Fruit fly (Drosophila melanogaster) whole organism, embryonic: ENCODE measurements around the gene CG13033.

Source experiments
- BEAF-32 ChIP-seq: fragments of 200-800 bp; sonication (Bioruptor generic); optimal IDR thresholded peaks from 3 replicates; lab custom pipeline; 2017; ENCODE audit warnings: missing biosample characterization, missing genetic modification characterization, mild to moderate bottlenecking, moderate library complexity, missing genetic modification reagents
- Bgb ChIP-seq: fragments of 200-800 bp; sonication (Bioruptor generic); IDR thresholded peaks from 2 replicates; pipeline ENCODE4 v1.3.6; 2022; ENCODE audit warnings: missing biosample characterization, missing genetic modification characterization; ENCODE audit not compliant: partially characterized antibody
- CG10431 ChIP-seq: fragments of 200-800 bp; sonication (Bioruptor generic); optimal IDR thresholded peaks from 3 replicates; lab custom pipeline; 2018; ENCODE audit warnings: missing biosample characterization, mild to moderate bottlenecking, missing genetic modification characterization
- CG10565 ChIP-seq: fragments of 200-800 bp; sonication (Bioruptor generic); optimal IDR thresholded peaks from 3 replicates; lab custom pipeline; 2016; ENCODE audit warnings: missing biosample characterization, mild to moderate bottlenecking, missing genetic modification characterization
- CG10654 ChIP-seq: fragments of 200-800 bp; sonication (Bioruptor generic); optimal IDR thresholded peaks from 2 replicates; lab custom pipeline; 2016; ENCODE audit warnings: missing biosample characterization, missing genetic modification characterization
- CG14667 ChIP-seq: fragments of 200-800 bp; sonication (Bioruptor generic); IDR thresholded peaks from 2 replicates; pipeline ENCODE4 v1.3.6; 2022; ENCODE audit warnings: missing biosample characterization, missing genetic modification characterization
- CG14710 ChIP-seq: fragments of 200-800 bp; sonication (Bioruptor generic); optimal IDR thresholded peaks from 3 replicates; lab custom pipeline; 2019; ENCODE audit warnings: missing biosample characterization, mild to moderate bottlenecking, missing genetic modification characterization, moderate library complexity
- CG1603 ChIP-seq: fragments of 200-800 bp; sonication (Bioruptor generic); optimal IDR thresholded peaks from 2 replicates; lab custom pipeline; 2019; ENCODE audit warnings: missing biosample characterization, mild to moderate bottlenecking, missing genetic modification characterization, moderate library complexity
- CG16815 ChIP-seq: fragments of 200-800 bp; sonication (Bioruptor generic); optimal IDR thresholded peaks from 3 replicates; lab custom pipeline; 2017; ENCODE audit warnings: missing biosample characterization, mild to moderate bottlenecking, missing genetic modification characterization
- CG17186 ChIP-seq: fragments of 200-800 bp; sonication (Bioruptor generic); optimal IDR thresholded peaks from 3 replicates; lab custom pipeline; 2017; ENCODE audit warnings: missing biosample characterization, missing genetic modification reagents, missing genetic modification characterization
- CG17328 ChIP-seq: fragments of 200-800 bp; sonication (Bioruptor generic); IDR thresholded peaks from 2 replicates; pipeline ENCODE4 v1.3.6; 2022; ENCODE audit warnings: missing biosample characterization, missing genetic modification characterization
- CG17612 ChIP-seq: fragments of 200-800 bp; sonication (Bioruptor generic); IDR thresholded peaks from 2 replicates; pipeline ENCODE4 v1.3.6; 2022; ENCODE audit warnings: missing biosample characterization, missing genetic modification characterization
- CG3065 ChIP-seq: fragments of 200-800 bp; sonication (Bioruptor generic); optimal IDR thresholded peaks from 2 replicates; lab custom pipeline; 2016; ENCODE audit warnings: missing biosample characterization, missing genetic modification characterization
- CG3995 ChIP-seq: fragments of 200-800 bp; sonication (Bioruptor generic); optimal IDR thresholded peaks from 3 replicates; lab custom pipeline; 2016; ENCODE audit warnings: missing biosample characterization, missing genetic modification characterization
- CG42726 ChIP-seq: fragments of 200-800 bp; sonication (Bioruptor generic); IDR thresholded peaks from 2 replicates; pipeline ENCODE4 v1.3.6; 2022; ENCODE audit warnings: missing biosample characterization, missing genetic modification characterization; ENCODE audit not compliant: partially characterized antibody
- CG6254 ChIP-seq: fragments of 200-800 bp; sonication (Bioruptor generic); optimal IDR thresholded peaks from 3 replicates; lab custom pipeline; 2017; ENCODE audit warnings: mild to moderate bottlenecking, missing biosample characterization, missing genetic modification reagents, missing genetic modification characterization
- CG6272 ChIP-seq: fragments of 200-800 bp; sonication (Bioruptor generic); IDR thresholded peaks from 2 replicates; pipeline ENCODE4 v1.3.6; 2022; ENCODE audit warnings: missing biosample characterization, missing genetic modification characterization
- CG7357 ChIP-seq: fragments of 200-800 bp; sonication (Bioruptor generic); IDR thresholded peaks from 3 replicates; pipeline ENCODE4 v1.3.6; 2022; ENCODE audit warnings: missing biosample characterization, missing genetic modification characterization
- CG7839 ChIP-seq: fragments of 200-800 bp; sonication (Bioruptor generic); optimal IDR thresholded peaks from 3 replicates; lab custom pipeline; 2018; ENCODE audit warnings: missing biosample characterization, mild to moderate bottlenecking, missing genetic modification characterization, moderate library complexity
- Dbx ChIP-seq: fragments of 200-800 bp; sonication (Bioruptor generic); IDR thresholded peaks from 3 replicates; pipeline ENCODE4 v1.3.6; 2022; ENCODE audit warnings: missing biosample characterization, missing genetic modification characterization
- Dek ChIP-seq: fragments of 200-800 bp; sonication (Bioruptor generic); optimal IDR thresholded peaks from 3 replicates; lab custom pipeline; 2019; ENCODE audit warnings: missing biosample characterization, mild to moderate bottlenecking, missing genetic modification characterization, moderate library complexity
- Dip3 ChIP-seq: fragments of 200-800 bp; sonication (Bioruptor generic); optimal IDR thresholded peaks from 3 replicates; lab custom pipeline; 2016; ENCODE audit warnings: missing biosample characterization, missing genetic modification characterization
- E2f1 ChIP-seq: fragments of 200-800 bp; sonication (Bioruptor generic); IDR thresholded peaks from 2 replicates; pipeline ENCODE4 v1.3.6; 2022; ENCODE audit warnings: missing biosample characterization, missing genetic modification characterization
- HLH54F ChIP-seq: fragments of 200-800 bp; sonication (Bioruptor generic); optimal IDR thresholded peaks from 3 replicates; lab custom pipeline; 2016; ENCODE audit warnings: missing biosample characterization, missing genetic modification characterization
- Hey ChIP-seq: fragments of 200-800 bp; sonication (Bioruptor generic); optimal IDR thresholded peaks from 3 replicates; lab custom pipeline; 2018; ENCODE audit warnings: missing biosample characterization, mild to moderate bottlenecking, missing genetic modification characterization
- Hr39 ChIP-seq: fragments of >200 bp; optimal IDR thresholded peaks from 2 replicates; lab custom pipeline; 2017
- Pdp1 ChIP-seq, 2 experiments: fragments of 200-800 bp; sonication (Bioruptor generic); optimal IDR thresholded peaks; 3 replicates each; lab custom pipeline; 2016; ENCODE audit warnings: missing biosample characterization in 2 of 2, missing genetic modification characterization in 2 of 2, mild to moderate bottlenecking in 1 of 2, moderate library complexity in 1 of 2
- Poxn ChIP-seq: fragments of 200-800 bp; sonication (Bioruptor generic); IDR thresholded peaks from 2 replicates; pipeline ENCODE4 v1.3.6; 2022; ENCODE audit warnings: missing biosample characterization, missing genetic modification characterization
- Sin3A ChIP-seq: fragments of >200 bp; optimal IDR thresholded peaks from 2 replicates; lab custom pipeline; 2018
- Spps ChIP-seq: fragments of 200-800 bp; sonication (Bioruptor generic); optimal IDR thresholded peaks from 2 replicates; lab custom pipeline; 2018; ENCODE audit warnings: missing biosample characterization, mild to moderate bottlenecking, missing genetic modification characterization
- Vsx1 ChIP-seq: fragments of 200-800 bp; sonication (Bioruptor generic); optimal IDR thresholded peaks from 2 replicates; lab custom pipeline; 2017; ENCODE audit warnings: missing biosample characterization, mild to moderate bottlenecking, missing genetic modification characterization, missing genetic modification reagents
- abd-A ChIP-seq: fragments of 200-800 bp; sonication (Bioruptor generic); optimal IDR thresholded peaks from 3 replicates; lab custom pipeline; 2019; ENCODE audit warnings: missing biosample characterization, mild to moderate bottlenecking, missing genetic modification characterization, moderate library complexity
- br ChIP-seq: fragments of >200 bp; optimal IDR thresholded peaks from 2 replicates; lab custom pipeline; 2017
- crp ChIP-seq, 2 experiments: fragments of 200-800 bp; sonication (Bioruptor generic); optimal IDR thresholded peaks; 2 replicates in 1 of 2; 3 replicates in 1 of 2; lab custom pipeline; 2017; ENCODE audit warnings: missing biosample characterization in 2 of 2, missing genetic modification characterization in 2 of 2, mild to moderate bottlenecking in 1 of 2, moderate library complexity in 1 of 2
- danr ChIP-seq: fragments of 200-800 bp; sonication (Bioruptor generic); IDR thresholded peaks from 2 replicates; pipeline ENCODE4 v1.3.6; 2022; ENCODE audit warnings: missing biosample characterization, missing genetic modification characterization
- disco-r ChIP-seq: fragments of 200-800 bp; sonication (Bioruptor generic); optimal IDR thresholded peaks from 2 replicates; lab custom pipeline; 2016; ENCODE audit warnings: missing biosample characterization, missing genetic modification characterization
- fd3F ChIP-seq: fragments of 200-800 bp; sonication (Bioruptor generic); optimal IDR thresholded peaks from 2 replicates; lab custom pipeline; 2018; ENCODE audit warnings: missing biosample characterization, mild to moderate bottlenecking, missing genetic modification characterization, moderate library complexity
- gcm2 ChIP-seq: fragments of 200-800 bp; sonication (Bioruptor generic); optimal IDR thresholded peaks from 2 replicates; lab custom pipeline; 2016; ENCODE audit warnings: missing biosample characterization, missing genetic modification characterization
- nau ChIP-seq: fragments of 200-800 bp; sonication (Bioruptor generic); optimal IDR thresholded peaks from 3 replicates; lab custom pipeline; 2017; ENCODE audit warnings: missing biosample characterization, mild to moderate bottlenecking, missing genetic modification characterization, missing genetic modification reagents
- pan ChIP-seq, 4 experiments: fragments of >200 bp in 3 of 4; fragments of 200-800 bp in 1 of 4; sonication (Bioruptor generic) in 1 of 4; optimal IDR thresholded peaks in 3 of 4; IDR thresholded peaks in 1 of 4; 2 replicates each; pipeline versions ENCODE4 v1.3.6 to Lab custom; 2017 to 2022; ENCODE audit warnings: missing biosample characterization in 2 of 4, missing genetic modification characterization in 2 of 4, mixed read lengths in 1 of 4
- peb ChIP-seq: fragments of 200-800 bp; sonication (Bioruptor generic); IDR thresholded peaks from 2 replicates; pipeline ENCODE4 v1.3.6; 2022; ENCODE audit warnings: missing biosample characterization, missing genetic modification characterization
- phol ChIP-seq: fragments of 200-800 bp; sonication (Bioruptor generic); optimal IDR thresholded peaks from 3 replicates; lab custom pipeline; 2018; ENCODE audit warnings: missing biosample characterization, mild to moderate bottlenecking, missing genetic modification characterization, moderate library complexity
- psq ChIP-seq: fragments of 200-800 bp; sonication (Bioruptor generic); optimal IDR thresholded peaks from 2 replicates; lab custom pipeline; 2017; ENCODE audit warnings: missing biosample characterization, missing genetic modification characterization
- sd ChIP-seq: fragments of 200-800 bp; sonication (Bioruptor generic); optimal IDR thresholded peaks from 3 replicates; lab custom pipeline; 2018; ENCODE audit warnings: missing biosample characterization, mild to moderate bottlenecking, missing genetic modification characterization, moderate library complexity
- slou ChIP-seq: fragments of 200-800 bp; sonication (Bioruptor generic); optimal IDR thresholded peaks from 3 replicates; lab custom pipeline; 2016; ENCODE audit warnings: missing biosample characterization, missing genetic modification characterization
- slp2 ChIP-seq: fragments of 200-800 bp; sonication (Bioruptor generic); optimal IDR thresholded peaks from 2 replicates; lab custom pipeline; 2016; ENCODE audit warnings: missing biosample characterization, missing genetic modification characterization
- sna ChIP-seq: fragments of 200-800 bp; sonication (Bioruptor generic); IDR thresholded peaks from 2 replicates; pipeline ENCODE4 v1.3.6; 2022; ENCODE audit warnings: missing biosample characterization, missing genetic modification characterization; ENCODE audit not compliant: partially characterized antibody
- stc ChIP-seq: fragments of 200-800 bp; sonication (Bioruptor generic); IDR thresholded peaks from 2 replicates; pipeline ENCODE4 v1.3.6; 2022; ENCODE audit warnings: missing biosample characterization, missing genetic modification characterization
- trem ChIP-seq: fragments of 200-800 bp; optimal IDR thresholded peaks from 3 replicates; lab custom pipeline; 2019; ENCODE audit warnings: missing biosample characterization, mild to moderate bottlenecking, missing genetic modification characterization, moderate library complexity
- unc-4 ChIP-seq: fragments of 200-800 bp; sonication (Bioruptor generic); IDR thresholded peaks from 2 replicates; pipeline ENCODE4 v1.3.6; 2022; ENCODE audit warnings: missing biosample characterization, missing genetic modification characterization; ENCODE audit not compliant: partially characterized antibody
- unpg ChIP-seq: fragments of 200-800 bp; sonication (Bioruptor generic); optimal IDR thresholded peaks from 3 replicates; lab custom pipeline; 2018; ENCODE audit warnings: missing biosample characterization, mild to moderate bottlenecking, missing genetic modification characterization, moderate library complexity

Gene CG13033

DNA sequence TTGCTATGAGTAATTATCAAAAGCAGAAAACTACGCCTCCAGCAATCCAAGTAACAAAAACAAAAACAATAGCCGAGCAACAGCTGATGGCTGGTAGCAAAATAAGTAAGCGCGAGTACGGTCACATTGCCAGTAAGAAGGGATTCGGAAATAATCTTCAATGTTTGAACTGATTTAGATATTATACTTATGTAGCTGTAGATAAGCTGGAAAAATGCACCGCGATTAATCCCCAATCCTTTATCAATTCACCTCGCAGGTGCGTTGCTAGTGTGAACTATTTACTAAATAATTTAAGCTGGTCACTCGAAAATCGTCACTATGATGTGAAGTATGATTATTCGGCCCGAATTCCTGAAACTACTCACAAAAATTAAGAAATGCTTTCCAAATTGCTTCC lies 41.6 kb upstream of the CG13033 start, which contains the start of the genes Syx8 and CG32163 (continued):
- no peak for TF ChIP-seq Dek (tag; lab: Kevin White, UChicago)
- no peak for TF ChIP-seq CG7839 (tag; lab: Kevin White, UChicago)
- TF ChIP-seq Sin3A (lab: Kevin White, UChicago) = peak; percentile 52
- no peak for TF ChIP-seq nau
- TF ChIP-seq sd (tag; lab: Kevin White, UChicago) = peak; percentile 62
- TF ChIP-seq trem (tag; lab: Kevin White, UChicago) = peak; percentile 48
- peak; percentile 39 for TF ChIP-seq CG14710
- no peak for TF ChIP-seq slp2 (GFP tag; lab: Kevin White, UChicago)
- no peak for TF ChIP-seq unpg (GFP tag; lab: Kevin White, UChicago)
- no peak for TF ChIP-seq CG17612 (GFP tag; lab: Robert Waterston, UW)
- TF ChIP-seq crp (GFP tag; optimal IDR thresholded peaks at IDR 0.05; lab: Kevin White, UChicago) = peak; percentile 26 to 89
- no peak for TF ChIP-seq gcm2 (GFP tag; lab: Kevin White, UChicago)
- no peak for TF ChIP-seq psq
- no peak for TF ChIP-seq Dip3 (GFP tag; lab: Kevin White, UChicago)
- peak; percentile 55; the same call in 1 of the 3 replicates for TF ChIP-seq CG7357
- TF ChIP-seq E2f1 = no peak
- TF ChIP-seq Bgb (GFP tag; lab: Robert Waterston, UW) = no peak
- no peak for TF ChIP-seq Dbx
- TF ChIP-seq CG3065 (GFP tag; lab: Kevin White, UChicago) = no peak
- TF ChIP-seq CG16815 (GFP tag; lab: Kevin White, UChicago) = no peak
- peak; percentile 91 for TF ChIP-seq CG3995 (GFP tag; lab: Kevin White, UChicago)
- TF ChIP-seq CG10431 (GFP tag; lab: Kevin White, UChicago) = no peak
- peak in 1 of 2 experiments; percentile 8 for TF ChIP-seq Pdp1 (GFP tag; optimal IDR thresholded peaks at IDR 0.05; lab: Kevin White, UChicago)
- no peak for TF ChIP-seq fd3F
- TF ChIP-seq disco-r (GFP tag; lab: Kevin White, UChicago) = no peak
- no peak for TF ChIP-seq Hr39
- TF ChIP-seq sna (GFP tag; lab: Robert Waterston, UW) = no peak
- TF ChIP-seq CG1603 (tag; lab: Kevin White, UChicago) = peak; percentile 55
- TF ChIP-seq Hey = no peak
- TF ChIP-seq peb (GFP tag; lab: Robert Waterston, UW) = no peak
- no peak for TF ChIP-seq danr (GFP tag; lab: Robert Waterston, UW)
- TF ChIP-seq phol = peak; percentile 13
- TF ChIP-seq stc (GFP tag; lab: Robert Waterston, UW) = no peak
- TF ChIP-seq CG17328 = no peak
- no peak for TF ChIP-seq unc-4 (GFP tag; lab: Robert Waterston, UW)
- no peak for TF ChIP-seq slou (GFP tag; lab: Kevin White, UChicago)
- TF ChIP-seq BEAF-32 (GFP tag; lab: Kevin White, UChicago) = peak; percentile 43
- TF ChIP-seq pan (optimal IDR thresholded peaks at IDR 0.05; lab: Kevin White, UChicago) = no peak
- no peak for TF ChIP-seq pan (GFP tag; optimal IDR thresholded peaks at IDR 0.05 in 1 of 2, IDR thresholded peaks at IDR 0.05 in 1 of 2)
- TF ChIP-seq Poxn (GFP tag; lab: Robert Waterston, UW) = no peak
- no peak for TF ChIP-seq br (lab: Kevin White, UChicago)
- no peak for TF ChIP-seq CG6254 (GFP tag; lab: Kevin White, UChicago)
- no peak for TF ChIP-seq CG42726 (GFP tag; lab: Robert Waterston, UW)
- TF ChIP-seq CG10654 (GFP tag; lab: Kevin White, UChicago) = no peak
- no peak for TF ChIP-seq CG10565
- no peak for TF ChIP-seq CG14667 (GFP tag; lab: Robert Waterston, UW)
- no peak for TF ChIP-seq abd-A
- no peak for TF ChIP-seq HLH54F (GFP tag; lab: Kevin White, UChicago)
- TF ChIP-seq CG17186 (GFP tag; lab: Kevin White, UChicago) = peak; percentile 47
- TF ChIP-seq CG6272 (GFP tag; lab: Robert Waterston, UW) = no peak
- TF ChIP-seq Vsx1 (GFP tag; lab: Kevin White, UChicago) = no peak
- TF ChIP-seq Spps (tag; lab: Kevin White, UChicago) = no peak
